Worm (Caenorhabditis elegans) whole organism, early embryonic: ENCODE data around the gene F35C11.3.

Experiments used
- aly-1 ChIP-seq: sonication (generic microtip); optimal IDR thresholded peaks from 2 replicates; lab custom pipeline; 2016; ENCODE audit warnings: missing genetic modification characterization, missing compliant biosample characterization
- ama-1 ChIP-seq: fragments of 150-350 bp; optimal IDR thresholded peaks from 2 replicates; lab custom pipeline; 2014
- hmg-4 ChIP-seq: fragments of 200-800 bp; sonication (Bioruptor generic); optimal IDR thresholded peaks from 2 replicates; lab custom pipeline; 2018; ENCODE audit warnings: mild to moderate bottlenecking, missing genetic modification characterization, missing compliant biosample characterization
- scrt-1 ChIP-seq: fragments of 200-800 bp; sonication (Bioruptor generic); IDR thresholded peaks from 2 replicates; pipeline ENCODE4 v1.3.6; 2022; ENCODE audit warnings: missing genetic modification characterization, missing compliant biosample characterization
- tbx-11 ChIP-seq: fragments of 200-800 bp; sonication (Bioruptor generic); IDR thresholded peaks from 2 replicates; pipeline ENCODE4 v1.3.6; 2022; ENCODE audit warnings: missing genetic modification characterization, missing compliant biosample characterization
- tbx-37 ChIP-seq: fragments of 200-800 bp; sonication (Bioruptor generic); conservative IDR thresholded peaks from 2 replicates; pipeline ENCODE4 v1.3.6; 2022; ENCODE audit warnings: missing genetic modification reagents, missing genetic modification characterization, missing compliant biosample characterization
- tra-4 ChIP-seq: sonication (generic microtip); optimal IDR thresholded peaks from 2 replicates; lab custom pipeline; 2017; ENCODE audit warnings: missing genetic modification characterization, missing compliant biosample characterization

DNA sequence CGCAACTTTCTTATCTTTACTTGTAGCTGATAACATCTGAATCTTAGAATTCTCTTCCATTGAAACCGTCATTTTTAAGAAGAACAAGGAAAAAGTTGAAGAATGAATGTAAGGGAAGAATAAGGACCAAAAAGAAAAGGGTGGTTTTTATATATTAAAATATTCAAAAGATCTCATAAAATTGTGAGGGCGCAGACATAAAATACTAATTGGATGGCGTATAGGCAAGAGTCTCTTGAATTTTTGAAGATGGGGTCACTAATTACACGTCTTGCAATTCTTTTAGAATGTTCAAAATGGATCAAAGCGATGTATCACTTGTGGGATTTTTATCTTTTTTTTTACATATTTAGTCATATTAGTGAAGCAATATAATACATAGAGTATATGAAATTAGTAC, 33.9 kb upstream of the F35C11.3 start, which contains the start of gene twk-3:
- TF ChIP-seq scrt-1 (GFP tag; lab: Robert Waterston, UW) (no peak), ama-1 (lab: Kevin White, UChicago) (no peak), aly-1 (tag; lab: Kevin White, UChicago) (no peak), hmg-4 (no peak), tra-4 (tag; lab: Kevin White, UChicago) (no peak), tbx-11 (no peak), tbx-37 (GFP tag; lab: Robert Waterston, UW) (no peak)
